Worm (Caenorhabditis elegans) whole organism, midembryonic: ENCODE results near the gene F14H12.6.

Experiments
- T22C8.4 ChIP-seq: fragments of 200-800 bp; sonication (Bioruptor generic); IDR thresholded peaks from 2 replicates; pipeline ENCODE4 v1.3.6; 2022; ENCODE audit warnings: missing genetic modification characterization, missing compliant biosample characterization
- ztf-23 ChIP-seq: fragments of 200-800 bp; sonication (Bioruptor generic); IDR thresholded peaks from 2 replicates; pipeline ENCODE4 v1.3.6; 2022; ENCODE audit warnings: missing genetic modification reagents, missing genetic modification characterization, missing compliant biosample characterization

DNA sequence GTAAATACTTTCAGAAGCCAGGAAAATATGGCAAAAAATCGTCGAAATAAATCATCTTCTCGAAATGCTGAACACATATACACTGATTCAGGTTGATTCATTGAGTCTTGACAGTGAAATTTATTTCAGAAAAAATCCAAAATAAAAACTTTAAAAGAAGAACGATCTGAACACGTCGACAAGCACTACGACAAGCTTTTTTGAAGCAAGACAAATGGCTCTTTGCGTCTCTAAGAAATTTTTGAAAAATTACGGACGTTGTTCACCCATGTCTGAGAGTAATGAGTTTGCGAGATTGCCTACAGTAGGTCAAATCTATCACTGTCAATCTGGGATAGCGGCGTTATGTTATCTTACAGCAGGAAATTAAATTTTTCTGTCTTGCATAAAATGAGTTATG is 19.4 kb upstream of the F14H12.6 start, which contains the start of gene R160.2:
- no peak for TF ChIP-seq ztf-23 (GFP tag; lab: Robert Waterston, UW)
- no peak for TF ChIP-seq T22C8.4
